Worm (Caenorhabditis elegans): Measurements from ENCODE around the gene lgc-58.

DNA sequence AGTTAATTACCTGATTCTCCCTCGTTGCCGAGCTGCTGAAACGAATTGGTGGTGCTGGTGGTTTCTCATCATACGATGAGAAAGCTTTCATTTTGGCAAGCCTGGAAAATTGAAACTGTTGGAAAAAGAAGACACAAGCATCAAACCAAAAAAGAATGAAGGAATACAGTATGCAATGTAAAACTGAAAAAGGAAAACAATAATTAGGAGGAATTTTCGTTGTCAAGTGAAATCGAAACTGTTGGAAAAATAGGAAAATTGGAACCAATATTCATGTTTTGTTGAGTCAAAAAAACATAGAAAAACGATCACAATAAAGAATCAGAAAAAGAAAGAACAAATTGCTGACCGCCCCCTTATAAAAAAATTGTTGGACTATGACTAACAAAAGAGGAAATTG is 26.8 kb upstream of the lgc-58 start, which contains the start of gene pak-1:
- TF ChIP-seq lsy-27 (tag; optimal IDR thresholded peaks at IDR 0.05; ENCODE audit: borderline replicate concordance, insufficient read depth), result no peak
- no peak for TF ChIP-seq hlh-26 (GFP tag; conservative IDR thresholded peaks at IDR 0.05)
- TF ChIP-seq lin-40 (tag; optimal IDR thresholded peaks at IDR 0.05), result no peak
- TF ChIP-seq unc-62 (GFP tag; optimal IDR thresholded peaks at IDR 0.05), result no peak
- TF ChIP-seq B0261.1 (tag; optimal IDR thresholded peaks at IDR 0.05), result no peak
- TF ChIP-seq die-1 (tag; optimal IDR thresholded peaks at IDR 0.05), result no peak
- no peak for TF ChIP-seq ama-1 (optimal IDR thresholded peaks at IDR 0.05)
- no peak for TF ChIP-seq ama-1 (GFP tag; optimal IDR thresholded peaks at IDR 0.05)
- TF ChIP-seq let-607 (tag; optimal IDR thresholded peaks at IDR 0.05), result no peak
- TF ChIP-seq ceh-79 (tag; optimal IDR thresholded peaks at IDR 0.05), result no peak
- TF ChIP-seq xnd-1 (tag; optimal IDR thresholded peaks at IDR 0.05), result no peak

Data from whole organism, young adult.